Worm (Caenorhabditis elegans): ENCODE data around the gene agt-1.

DNA sequence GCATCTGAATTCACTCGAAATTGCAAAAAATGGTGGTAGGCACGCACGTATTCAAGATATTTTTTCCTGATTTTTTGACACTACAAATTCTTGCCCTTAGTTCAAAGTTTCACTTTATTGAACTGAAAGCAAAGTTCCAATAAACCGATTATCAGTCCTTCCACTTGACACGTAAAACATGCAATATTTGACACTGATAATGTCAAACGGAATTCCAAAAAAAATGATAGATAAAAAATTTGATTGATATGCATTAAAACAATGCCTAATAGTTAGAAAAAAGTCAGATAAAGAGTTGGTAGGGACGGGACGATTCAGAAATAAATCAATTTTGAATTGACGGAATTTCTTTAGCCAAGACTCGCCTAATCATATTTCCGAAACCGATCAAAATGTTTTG is 42.1 kb downstream of the agt-1 start:
- no peak for TF ChIP-seq hnd-1 (tag; optimal IDR thresholded peaks at IDR 0.05)
- no peak for TF ChIP-seq flt-1 (GFP tag; IDR thresholded peaks at IDR 0.05)
- TF ChIP-seq ama-1 (optimal IDR thresholded peaks at IDR 0.05), result no peak
- TF ChIP-seq ets-7 (tag; optimal IDR thresholded peaks at IDR 0.05), result no peak
- no peak for TF ChIP-seq aly-1 (tag; optimal IDR thresholded peaks at IDR 0.05)
- no peak for TF ChIP-seq hmbx-1 (tag; optimal IDR thresholded peaks at IDR 0.05)
- TF ChIP-seq ceh-36 (tag; optimal IDR thresholded peaks at IDR 0.05), result no peak
